Worm (Caenorhabditis elegans) whole organism, midembryonic: Measurements from ENCODE around the gene W05H7.1.

Source experiments
- T22C8.4 ChIP-seq: fragments of 200-800 bp; sonication (Bioruptor generic); IDR thresholded peaks from 2 replicates; pipeline ENCODE4 v1.3.6; 2022; ENCODE audit warnings: missing genetic modification characterization, missing compliant biosample characterization
- cog-1 ChIP-seq: sonication (generic microtip); optimal IDR thresholded peaks from 2 replicates; lab custom pipeline; 2016; ENCODE audit warnings: missing genetic modification characterization, missing compliant biosample characterization
- med-1 ChIP-seq: sonication (generic microtip); optimal IDR thresholded peaks from 2 replicates; lab custom pipeline; 2017; ENCODE audit warnings: missing genetic modification characterization, mild to moderate bottlenecking, missing compliant biosample characterization, antibody characterized with exemption, missing genetic modification reagents; ENCODE audit not compliant: insufficient read depth
- tab-1 ChIP-seq: fragments of 200-800 bp; sonication (Bioruptor generic); IDR thresholded peaks from 2 replicates; pipeline ENCODE4 v1.3.6; 2022; ENCODE audit warnings: missing genetic modification characterization, missing compliant biosample characterization
- ztf-23 ChIP-seq: fragments of 200-800 bp; sonication (Bioruptor generic); IDR thresholded peaks from 2 replicates; pipeline ENCODE4 v1.3.6; 2022; ENCODE audit warnings: missing genetic modification reagents, missing genetic modification characterization, missing compliant biosample characterization

DNA sequence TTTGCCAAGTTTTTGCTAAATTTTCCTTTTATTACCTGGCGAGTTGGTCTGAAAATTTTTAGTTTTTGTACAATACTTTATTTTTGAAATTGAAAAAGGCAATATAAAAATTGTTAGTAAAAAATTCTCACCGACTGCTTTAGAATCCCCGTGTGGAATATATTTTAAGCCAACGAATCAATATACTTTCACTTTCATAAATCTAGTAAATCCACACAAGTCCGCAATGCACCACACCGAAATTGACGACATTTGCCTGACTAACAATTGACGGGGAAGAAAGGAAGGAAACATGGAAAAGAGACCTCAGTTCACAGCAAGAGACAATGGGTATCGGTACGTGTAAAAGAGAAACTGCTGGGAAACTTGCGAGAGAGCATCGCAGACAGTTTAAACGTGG is 48.9 kb downstream of the W05H7.1 start:
- TF ChIP-seq cog-1 (tag; lab: Kevin White, UChicago) = no peak
- TF ChIP-seq tab-1 (GFP tag; lab: Robert Waterston, UW) = no peak
- TF ChIP-seq T22C8.4 (GFP tag; lab: Robert Waterston, UW) = no peak
- TF ChIP-seq ztf-23 (GFP tag; lab: Robert Waterston, UW) = no peak
- TF ChIP-seq med-1 = no peak
